Fruit fly (Drosophila melanogaster) whole organism, embryonic: ENCODE data around the gene CG13033.

Source experiments
- Antp ChIP-seq: fragments of 200-800 bp; sonication (Bioruptor generic); optimal IDR thresholded peaks from 3 replicates; lab custom pipeline; 2016; ENCODE audit warnings: missing biosample characterization, missing genetic modification characterization
- B-H1 ChIP-seq: fragments of 200-800 bp; sonication (Bioruptor generic); IDR thresholded peaks from 3 replicates; pipeline ENCODE4 v1.3.6; 2022; ENCODE audit warnings: missing biosample characterization, missing genetic modification characterization
- C15 ChIP-seq: fragments of 200-800 bp; sonication (Bioruptor generic); IDR thresholded peaks from 3 replicates; pipeline ENCODE4 v1.3.6; 2022; ENCODE audit warnings: missing biosample characterization, missing genetic modification characterization
- CG10274 ChIP-seq: fragments of 200-800 bp; sonication (Bioruptor generic); optimal IDR thresholded peaks from 3 replicates; lab custom pipeline; 2017; ENCODE audit warnings: missing biosample characterization, mild to moderate bottlenecking, missing genetic modification characterization
- CG15011 ChIP-seq: fragments of 200-800 bp; sonication (Bioruptor generic); optimal IDR thresholded peaks from 3 replicates; lab custom pipeline; 2018; ENCODE audit warnings: missing biosample characterization, mild to moderate bottlenecking, missing genetic modification characterization
- CG1529 ChIP-seq: fragments of 200-800 bp; sonication (Bioruptor generic); optimal IDR thresholded peaks from 3 replicates; lab custom pipeline; 2018; ENCODE audit warnings: missing biosample characterization, missing genetic modification characterization
- CG15514 ChIP-seq: fragments of 200-800 bp; sonication (Bioruptor generic); optimal IDR thresholded peaks from 3 replicates; lab custom pipeline; 2017; ENCODE audit warnings: missing biosample characterization, missing genetic modification characterization, mild to moderate bottlenecking, moderate library complexity, missing genetic modification reagents
- CG1602 ChIP-seq: fragments of 200-800 bp; sonication (Bioruptor generic); optimal IDR thresholded peaks from 3 replicates; lab custom pipeline; 2016; ENCODE audit warnings: missing biosample characterization, missing genetic modification characterization
- CG16815 ChIP-seq: fragments of 200-800 bp; sonication (Bioruptor generic); optimal IDR thresholded peaks from 3 replicates; lab custom pipeline; 2017; ENCODE audit warnings: missing biosample characterization, mild to moderate bottlenecking, missing genetic modification characterization
- CG16863 ChIP-seq: fragments of 200-800 bp; sonication (Bioruptor generic); optimal IDR thresholded peaks from 3 replicates; lab custom pipeline; 2016; ENCODE audit warnings: missing biosample characterization, missing genetic modification characterization
- CG17802 ChIP-seq: fragments of 200-800 bp; sonication (Bioruptor generic); optimal IDR thresholded peaks from 2 replicates; lab custom pipeline; 2018; ENCODE audit warnings: missing biosample characterization, mild to moderate bottlenecking, missing genetic modification characterization, moderate library complexity
- CG18011 ChIP-seq: fragments of 200-800 bp; sonication (Bioruptor generic); optimal IDR thresholded peaks from 2 replicates; lab custom pipeline; 2017; ENCODE audit warnings: missing biosample characterization, missing genetic modification characterization, mild to moderate bottlenecking, moderate library complexity, missing genotype
- CG18476 ChIP-seq: fragments of 200-800 bp; sonication (Bioruptor generic); optimal IDR thresholded peaks from 2 replicates; lab custom pipeline; 2016; ENCODE audit warnings: missing biosample characterization, mild to moderate bottlenecking, missing genetic modification characterization
- CG2116 ChIP-seq: fragments of 200-800 bp; sonication (Bioruptor generic); optimal IDR thresholded peaks from 3 replicates; lab custom pipeline; 2018; ENCODE audit warnings: missing biosample characterization, mild to moderate bottlenecking, missing genetic modification characterization
- CG31224 ChIP-seq: fragments of 200-800 bp; sonication (Bioruptor generic); IDR thresholded peaks from 2 replicates; pipeline ENCODE4 v1.3.6; 2022; ENCODE audit warnings: missing biosample characterization, missing genetic modification characterization
- CG31388 ChIP-seq: fragments of 200-800 bp; sonication (Bioruptor generic); optimal IDR thresholded peaks from 2 replicates; lab custom pipeline; 2016; ENCODE audit warnings: missing biosample characterization, missing genetic modification characterization
- CG6654 ChIP-seq: fragments of 200-800 bp; sonication (Bioruptor generic); optimal IDR thresholded peaks from 2 replicates; lab custom pipeline; 2017; ENCODE audit warnings: missing biosample characterization, mild to moderate bottlenecking, missing genetic modification characterization
- CG9817 ChIP-seq: fragments of 200-800 bp; sonication (Bioruptor generic); optimal IDR thresholded peaks from 2 replicates; lab custom pipeline; 2018; ENCODE audit warnings: missing biosample characterization, mild to moderate bottlenecking, missing genetic modification characterization, moderate library complexity
- CG9932 ChIP-seq: fragments of 200-800 bp; sonication (Bioruptor generic); IDR thresholded peaks from 2 replicates; pipeline ENCODE4 v1.3.6; 2022; ENCODE audit warnings: missing biosample characterization, missing genetic modification characterization
- Dip2 ChIP-seq: fragments of 200-800 bp; sonication (Bioruptor generic); IDR thresholded peaks from 2 replicates; pipeline ENCODE4 v1.3.6; 2022; ENCODE audit warnings: missing biosample characterization, missing genetic modification characterization
- Dref ChIP-seq: fragments of 200-800 bp; sonication (Bioruptor generic); IDR thresholded peaks from 2 replicates; pipeline ENCODE4 v1.3.6; 2022; ENCODE audit warnings: missing biosample characterization, missing genetic modification characterization
- Fer1 ChIP-seq: fragments of 200-800 bp; sonication (Bioruptor generic); optimal IDR thresholded peaks from 2 replicates; lab custom pipeline; 2017; ENCODE audit warnings: missing biosample characterization, mild to moderate bottlenecking, missing genetic modification characterization
- HHEX ChIP-seq: fragments of 200-800 bp; sonication (Bioruptor generic); optimal IDR thresholded peaks from 3 replicates; lab custom pipeline; 2017; ENCODE audit warnings: missing biosample characterization, mild to moderate bottlenecking, missing genetic modification characterization, missing genetic modification reagents
- Hr3 ChIP-seq: fragments of 200-800 bp; sonication (Bioruptor generic); optimal IDR thresholded peaks from 3 replicates; lab custom pipeline; 2016; ENCODE audit warnings: missing biosample characterization, missing genetic modification characterization
- Hsf ChIP-seq: fragments of 200-800 bp; sonication (Bioruptor generic); optimal IDR thresholded peaks from 3 replicates; lab custom pipeline; 2016; ENCODE audit warnings: missing biosample characterization, missing genetic modification characterization
- Lim3 ChIP-seq: fragments of 200-800 bp; sonication (Bioruptor generic); IDR thresholded peaks from 2 replicates; pipeline ENCODE4 v1.3.6; 2022; ENCODE audit warnings: missing biosample characterization, missing genetic modification characterization
- Opbp ChIP-seq: fragments of 200-800 bp; sonication (Bioruptor generic); IDR thresholded peaks from 3 replicates; pipeline ENCODE4 v1.3.6; 2022; ENCODE audit warnings: missing biosample characterization, missing genetic modification characterization; ENCODE audit not compliant: partially characterized antibody
- Optix ChIP-seq: fragments of 200-800 bp; sonication (Bioruptor generic); IDR thresholded peaks from 3 replicates; pipeline ENCODE4 v1.3.6; 2022; ENCODE audit warnings: missing biosample characterization, missing genetic modification characterization
- Pdp1 ChIP-seq, 2 experiments: fragments of 200-800 bp; sonication (Bioruptor generic); optimal IDR thresholded peaks; 3 replicates each; lab custom pipeline; 2016; ENCODE audit warnings: missing biosample characterization in 2 of 2, missing genetic modification characterization in 2 of 2, mild to moderate bottlenecking in 1 of 2, moderate library complexity in 1 of 2
- Sin3A ChIP-seq: fragments of >200 bp; optimal IDR thresholded peaks from 2 replicates; lab custom pipeline; 2018
- Ssrp ChIP-seq: fragments of 200-800 bp; sonication (Bioruptor generic); optimal IDR thresholded peaks from 2 replicates; lab custom pipeline; 2018; ENCODE audit warnings: missing biosample characterization, mild to moderate bottlenecking, missing genetic modification characterization, moderate library complexity
- Stat92E ChIP-seq, 3 experiments: fragments of >200 bp in 2 of 3; fragments of 200-800 bp in 1 of 3; sonication (Bioruptor generic) in 1 of 3; optimal IDR thresholded peaks; 2 replicates each; lab custom pipeline; 2017 to 2019; ENCODE audit warnings: missing biosample characterization in 3 of 3, missing genetic modification characterization in 3 of 3, mild to moderate bottlenecking in 1 of 3, moderate library complexity in 1 of 3
- amos ChIP-seq: fragments of 200-800 bp; sonication (Bioruptor generic); IDR thresholded peaks from 2 replicates; pipeline ENCODE4 v1.3.6; 2022; ENCODE audit warnings: missing biosample characterization, missing genetic modification characterization; ENCODE audit not compliant: partially characterized antibody
- btn ChIP-seq: fragments of 200-800 bp; sonication (Bioruptor generic); optimal IDR thresholded peaks from 2 replicates; lab custom pipeline; 2016; ENCODE audit warnings: missing biosample characterization, missing genetic modification characterization
- cad ChIP-seq: fragments of >200 bp; optimal IDR thresholded peaks from 2 replicates; lab custom pipeline; 2017; ENCODE audit warnings: missing biosample characterization, missing genetic modification characterization
- chm ChIP-seq: fragments of 200-800 bp; sonication (Bioruptor generic); IDR thresholded peaks from 2 replicates; pipeline ENCODE4 v1.3.6; 2022; ENCODE audit warnings: missing biosample characterization, missing genetic modification characterization
- ci ChIP-seq: fragments of 200-800 bp; sonication (Bioruptor generic); IDR thresholded peaks from 3 replicates; pipeline ENCODE4 v1.3.6; 2022; ENCODE audit warnings: missing biosample characterization, missing genetic modification characterization
- danr ChIP-seq: fragments of 200-800 bp; sonication (Bioruptor generic); IDR thresholded peaks from 2 replicates; pipeline ENCODE4 v1.3.6; 2022; ENCODE audit warnings: missing biosample characterization, missing genetic modification characterization
- dmrt11E ChIP-seq: fragments of 200-800 bp; sonication (Bioruptor generic); optimal IDR thresholded peaks from 3 replicates; lab custom pipeline; 2018; ENCODE audit warnings: missing biosample characterization, mild to moderate bottlenecking, missing genetic modification characterization, moderate library complexity
- esg ChIP-seq: fragments of 200-800 bp; sonication (Bioruptor generic); conservative IDR thresholded peaks from 2 replicates; pipeline ENCODE4 v1.3.6; 2022; ENCODE audit warnings: missing biosample characterization, missing genetic modification characterization
- grau ChIP-seq: fragments of 200-800 bp; optimal IDR thresholded peaks from 3 replicates; lab custom pipeline; 2019; ENCODE audit warnings: missing biosample characterization, mild to moderate bottlenecking, missing genetic modification characterization, moderate library complexity
- gro ChIP-seq: fragments of 200-800 bp; sonication (Bioruptor generic); optimal IDR thresholded peaks from 2 replicates; lab custom pipeline; 2016; ENCODE audit warnings: missing biosample characterization, missing genetic modification characterization
- gt ChIP-seq: fragments of 200-800 bp; sonication (Bioruptor generic); IDR thresholded peaks from 2 replicates; pipeline ENCODE4 v1.3.6; 2022; ENCODE audit warnings: missing biosample characterization, missing genetic modification characterization
- kni ChIP-seq: fragments of 200-800 bp; sonication (Bioruptor generic); optimal IDR thresholded peaks from 3 replicates; lab custom pipeline; 2017; ENCODE audit warnings: mild to moderate bottlenecking, missing biosample characterization, missing genetic modification reagents, missing genetic modification characterization
- knrl ChIP-seq: fragments of 200-800 bp; sonication (Bioruptor generic); IDR thresholded peaks from 3 replicates; pipeline ENCODE4 v1.3.6; 2022; ENCODE audit warnings: missing biosample characterization, missing genetic modification characterization; ENCODE audit not compliant: partially characterized antibody
- pfk ChIP-seq: fragments of 200-800 bp; sonication (Bioruptor generic); optimal IDR thresholded peaks from 2 replicates; lab custom pipeline; 2018; ENCODE audit warnings: missing biosample characterization, mild to moderate bottlenecking, missing genetic modification characterization, moderate library complexity
- sens ChIP-seq: fragments of 200-800 bp; sonication (Bioruptor generic); peaks from one replicate; lab custom pipeline; 2016; ENCODE audit warnings: missing biosample characterization, missing genetic modification characterization
- sima ChIP-seq: fragments of 200-800 bp; sonication (Bioruptor generic); optimal IDR thresholded peaks from 2 replicates; lab custom pipeline; 2016; ENCODE audit warnings: missing biosample characterization, missing genetic modification characterization
- stc ChIP-seq: fragments of 200-800 bp; sonication (Bioruptor generic); IDR thresholded peaks from 2 replicates; pipeline ENCODE4 v1.3.6; 2022; ENCODE audit warnings: missing biosample characterization, missing genetic modification characterization
- stwl ChIP-seq: fragments of 200-800 bp; sonication (Bioruptor generic); optimal IDR thresholded peaks from 3 replicates; lab custom pipeline; 2018; ENCODE audit warnings: missing biosample characterization, mild to moderate bottlenecking, missing genetic modification characterization, moderate library complexity
- sug ChIP-seq: fragments of 200-800 bp; optimal IDR thresholded peaks from 2 replicates; lab custom pipeline; 2019; ENCODE audit warnings: missing biosample characterization, mild to moderate bottlenecking, missing genetic modification characterization, moderate library complexity
- twi ChIP-seq: fragments of 200-800 bp; optimal IDR thresholded peaks from 2 replicates; lab custom pipeline; 2019; ENCODE audit warnings: missing biosample characterization, mild to moderate bottlenecking, missing genetic modification characterization, moderate library complexity

The CG13033 gene

dm6 chr3L:16572208-16572607, 26.8 kb upstream of the CG13033 start (continued):
- peak; percentile 56 for TF ChIP-seq gro (GFP tag; lab: Kevin White, UChicago)
- no peak for TF ChIP-seq CG16863 (GFP tag; lab: Kevin White, UChicago)
- peak; percentile 15 for TF ChIP-seq stwl (tag; lab: Kevin White, UChicago)
- no peak for TF ChIP-seq sima
- TF ChIP-seq amos (GFP tag; lab: Robert Waterston, UW): no peak; the same call in 1 of the 2 replicates
- TF ChIP-seq Hr3 (GFP tag; lab: Kevin White, UChicago): no peak
- no peak for TF ChIP-seq Dip2 (GFP tag; lab: Robert Waterston, UW)
- no peak for TF ChIP-seq Dref
- no peak for TF ChIP-seq CG10274 (GFP tag; lab: Kevin White, UChicago)
- no peak for TF ChIP-seq CG9817 (tag; lab: Kevin White, UChicago)
- TF ChIP-seq twi (tag; lab: Kevin White, UChicago): no peak
- no peak for TF ChIP-seq cad (GFP tag; lab: Kevin White, UChicago)
- TF ChIP-seq knrl (GFP tag; lab: Robert Waterston, UW): no peak
- TF ChIP-seq danr (GFP tag; lab: Robert Waterston, UW): no peak
- peak; percentile 11 for TF ChIP-seq grau (tag; lab: Kevin White, UChicago)
- TF ChIP-seq CG31224 (GFP tag; lab: Robert Waterston, UW): no peak
- TF ChIP-seq CG15514 (GFP tag; lab: Kevin White, UChicago): no peak
- peak; percentile 14 for TF ChIP-seq Fer1 (GFP tag; lab: Kevin White, UChicago)
- no peak for TF ChIP-seq CG1602 (GFP tag; lab: Kevin White, UChicago)
- no peak for TF ChIP-seq CG15011 (GFP tag; lab: Kevin White, UChicago)
- TF ChIP-seq Optix: no peak
- no peak for TF ChIP-seq Antp (GFP tag; lab: Kevin White, UChicago)
- TF ChIP-seq CG18476: no peak
- TF ChIP-seq pfk: no peak
- no peak for TF ChIP-seq CG31388 (GFP tag; lab: Kevin White, UChicago)
- no peak for TF ChIP-seq CG17802 (tag; lab: Kevin White, UChicago)
- TF ChIP-seq Stat92E (GFP tag; optimal IDR thresholded peaks at IDR 0.05; lab: Kevin White, UChicago): no peak
- TF ChIP-seq gt (GFP tag; lab: Robert Waterston, UW): no peak
- no peak for TF ChIP-seq CG2116 (GFP tag; lab: Kevin White, UChicago)
- peak; percentile 34 for TF ChIP-seq sens (GFP tag; lab: Kevin White, UChicago)
- no peak for TF ChIP-seq btn
- TF ChIP-seq CG1529 (GFP tag; lab: Kevin White, UChicago): no peak
- TF ChIP-seq chm: peak; percentile 79; the same call in 1 of the 2 replicates
- TF ChIP-seq B-H1 (GFP tag; lab: Robert Waterston, UW): no peak
- TF ChIP-seq stc (GFP tag; lab: Robert Waterston, UW): peak; percentile 34; the same call in 1 of the 2 replicates
- no peak for TF ChIP-seq CG16815
- TF ChIP-seq HHEX (GFP tag; lab: Kevin White, UChicago): peak; percentile 17
- peak in 1 of 2 experiments; percentile 75 for TF ChIP-seq Pdp1 (GFP tag; optimal IDR thresholded peaks at IDR 0.05; lab: Kevin White, UChicago)
- no peak for TF ChIP-seq CG6654 (GFP tag; lab: Kevin White, UChicago)
- no peak for TF ChIP-seq C15 (GFP tag; lab: Robert Waterston, UW)
- no peak for TF ChIP-seq sug (tag; lab: Kevin White, UChicago)
- TF ChIP-seq dmrt11E (tag; lab: Kevin White, UChicago): no peak
- no peak for TF ChIP-seq esg
- no peak for TF ChIP-seq CG9932 (GFP tag; lab: Robert Waterston, UW)
- TF ChIP-seq Ssrp (tag; lab: Kevin White, UChicago): no peak
- TF ChIP-seq ci: peak; percentile 71; the same call in 2 of the 3 replicates
- TF ChIP-seq Lim3 (GFP tag; lab: Robert Waterston, UW): no peak
- TF ChIP-seq Opbp: no peak; the same call in 2 of the 3 replicates
- peak; percentile 33 for TF ChIP-seq kni
- TF ChIP-seq CG18011: no peak
- no peak for TF ChIP-seq Hsf
- no peak for TF ChIP-seq Sin3A (lab: Kevin White, UChicago)
